Worm (Caenorhabditis elegans) whole organism, mixed stage, embryonic: ENCODE data around the gene unc-96.

Source experiments
- blmp-1 ChIP-seq: fragments of 150-350 bp; optimal IDR thresholded peaks from 2 replicates; lab custom pipeline; 2014; ENCODE audit warnings: missing biosample characterization, missing genetic modification characterization
- mls-2 ChIP-seq: sonication (generic microtip); optimal IDR thresholded peaks from 2 replicates; lab custom pipeline; 2016; ENCODE audit warnings: mild to moderate bottlenecking, missing genetic modification characterization, moderate library complexity, missing compliant biosample characterization
- nhr-237 ChIP-seq: fragments of 150-350 bp; optimal IDR thresholded peaks from 2 replicates; lab custom pipeline; 2014; ENCODE audit warnings: missing biosample characterization, missing genetic modification characterization
- unc-39 ChIP-seq: fragments of 150-350 bp; optimal IDR thresholded peaks from 2 replicates; lab custom pipeline; 2014; ENCODE audit warnings: missing biosample characterization, missing genetic modification characterization

- TF ChIP-seq nhr-237 (tag; lab: Kevin White, UChicago) (no peak), mls-2 (no peak), unc-39 (tag; lab: Kevin White, UChicago) (no peak), blmp-1 (tag; lab: Kevin White, UChicago) (no peak)
Measured at ce11 chrX:651616-652015, 30.5 kb upstream of the unc-96 start.
